Fruit fly (Drosophila melanogaster): ENCODE measurements around the gene Psf1.

dm6 chr3L:1280890-1281622 is 33.6 kb upstream of the Psf1 start:
- no peak for TF ChIP-seq CTCF (optimal IDR thresholded peaks at IDR 0.05)
- no peak for TF ChIP-seq CG8478 (optimal IDR thresholded peaks at IDR 0.05)

Data from S2 (cell line).